Worm (Caenorhabditis elegans) whole organism, mixed stage, embryonic: ENCODE data around the gene math-25.
A peak's percentile ranks its signal among the peaks of the same experiment; 100 is the strongest.
"Not testable (repeated sequence)": the region's sequence is repeated elsewhere in the genome, so short reads cannot be mapped to it uniquely, and the experiment has no call there.

ENCODE experiments used
- ceh-43 ChIP-seq: fragments of 200-800 bp; sonication (Bioruptor generic); optimal IDR thresholded peaks from 2 replicates; lab custom pipeline; 2018; ENCODE audit warnings: mild to moderate bottlenecking, missing genetic modification characterization, moderate library complexity, missing compliant biosample characterization
- ces-1 ChIP-seq: fragments of 150-350 bp; optimal IDR thresholded peaks from 2 replicates; lab custom pipeline; 2014; ENCODE audit warnings: missing biosample characterization, missing genetic modification reagents, missing genetic modification characterization
- cnd-1 ChIP-seq: fragments of 200-800 bp; sonication (Bioruptor generic); optimal IDR thresholded peaks from 2 replicates; lab custom pipeline; 2018; ENCODE audit warnings: mild to moderate bottlenecking, missing genetic modification characterization, missing compliant biosample characterization
- elt-1 ChIP-seq: sonication (generic microtip); optimal IDR thresholded peaks from 2 replicates; lab custom pipeline; 2017; ENCODE audit warnings: missing genetic modification characterization, mild to moderate bottlenecking, missing compliant biosample characterization, antibody characterized with exemption, moderate library complexity, borderline replicate concordance; ENCODE audit not compliant: insufficient read depth
- elt-3 ChIP-seq: fragments of 150-350 bp; optimal IDR thresholded peaks from 2 replicates; lab custom pipeline; 2014; ENCODE audit warnings: missing biosample characterization, missing genetic modification characterization
- flh-1 ChIP-seq: fragments of 200-800 bp; sonication (Bioruptor generic); optimal IDR thresholded peaks from 2 replicates; lab custom pipeline; 2018; ENCODE audit warnings: mild to moderate bottlenecking, missing genetic modification characterization, moderate library complexity, missing compliant biosample characterization
- ham-2 ChIP-seq: fragments of 200-800 bp; sonication (Bioruptor generic); optimal IDR thresholded peaks from 2 replicates; lab custom pipeline; 2018; ENCODE audit warnings: mild to moderate bottlenecking, missing genetic modification characterization, missing compliant biosample characterization
- hlh-1 ChIP-seq: fragments of 150-350 bp; optimal IDR thresholded peaks from 2 replicates; lab custom pipeline; 2014; ENCODE audit warnings: missing biosample characterization, missing genetic modification reagents, missing genetic modification characterization
- lin-13 ChIP-seq: fragments of 150-350 bp; optimal IDR thresholded peaks from 2 replicates; lab custom pipeline; 2014; ENCODE audit warnings: missing biosample characterization, missing genetic modification characterization
- lsy-2 ChIP-seq: fragments of 150-350 bp; optimal IDR thresholded peaks from 2 replicates; lab custom pipeline; 2014; ENCODE audit warnings: missing biosample characterization, missing genetic modification characterization
- mab-5 ChIP-seq: fragments of 150-350 bp; optimal IDR thresholded peaks from 2 replicates; lab custom pipeline; 2014; ENCODE audit warnings: missing biosample characterization, missing genetic modification characterization
- mep-1 ChIP-seq: fragments of 150-350 bp; optimal IDR thresholded peaks from 2 replicates; lab custom pipeline; 2017; ENCODE audit warnings: missing biosample characterization, missing genetic modification reagents, missing genetic modification characterization, inconsistent platforms
- mls-2 ChIP-seq: sonication (generic microtip); optimal IDR thresholded peaks from 2 replicates; lab custom pipeline; 2016; ENCODE audit warnings: mild to moderate bottlenecking, missing genetic modification characterization, moderate library complexity, missing compliant biosample characterization
- nhr-12 ChIP-seq: fragments of 150-350 bp; optimal IDR thresholded peaks from 2 replicates; lab custom pipeline; 2014; ENCODE audit warnings: missing biosample characterization, missing genetic modification characterization
- nhr-237 ChIP-seq: fragments of 150-350 bp; optimal IDR thresholded peaks from 2 replicates; lab custom pipeline; 2014; ENCODE audit warnings: missing biosample characterization, missing genetic modification characterization
- nhr-28 ChIP-seq: fragments of 150-350 bp; optimal IDR thresholded peaks from 2 replicates; lab custom pipeline; 2014; ENCODE audit warnings: missing biosample characterization, missing genetic modification characterization
- nhr-76 ChIP-seq: sonication (generic microtip); optimal IDR thresholded peaks from 2 replicates; lab custom pipeline; 2017; ENCODE audit warnings: missing biosample characterization, missing genetic modification characterization
- pha-4 ChIP-seq: fragments of 150-350 bp; optimal IDR thresholded peaks from 2 replicates; lab custom pipeline; 2018; ENCODE audit warnings: missing biosample characterization, missing genetic modification reagents, missing genetic modification characterization
- sem-2 ChIP-seq: fragments of 200-800 bp; sonication (Bioruptor generic); optimal IDR thresholded peaks from 2 replicates; lab custom pipeline; 2018; ENCODE audit warnings: mild to moderate bottlenecking, missing genetic modification characterization, missing compliant biosample characterization
- sptf-1 ChIP-seq: sonication (generic microtip); optimal IDR thresholded peaks from 2 replicates; lab custom pipeline; 2017; ENCODE audit warnings: mild to moderate bottlenecking, missing genetic modification characterization, moderate library complexity, missing compliant biosample characterization
- tbx-8 ChIP-seq: fragments of 200-800 bp; sonication (Bioruptor generic); optimal IDR thresholded peaks from 2 replicates; lab custom pipeline; 2018; ENCODE audit warnings: mild to moderate bottlenecking, missing genetic modification characterization, moderate library complexity, missing compliant biosample characterization
- unc-120 ChIP-seq: sonication (generic microtip); optimal IDR thresholded peaks from 2 replicates; lab custom pipeline; 2017; ENCODE audit warnings: missing genetic modification characterization, missing compliant biosample characterization; ENCODE audit not compliant: poor library complexity, severe bottlenecking
- unc-39 ChIP-seq: fragments of 150-350 bp; optimal IDR thresholded peaks from 2 replicates; lab custom pipeline; 2014; ENCODE audit warnings: missing biosample characterization, missing genetic modification characterization
- unc-62 ChIP-seq: fragments of 150-350 bp; optimal IDR thresholded peaks from 2 replicates; lab custom pipeline; 2014; ENCODE audit warnings: missing biosample characterization, missing genetic modification reagents, missing genetic modification characterization
- zip-8 ChIP-seq: fragments of 150-350 bp; optimal IDR thresholded peaks from 2 replicates; lab custom pipeline; 2014; ENCODE audit warnings: missing biosample characterization, missing genetic modification characterization
- ztf-11 ChIP-seq: fragments of 150-350 bp; optimal IDR thresholded peaks from 2 replicates; lab custom pipeline; 2014; ENCODE audit warnings: missing biosample characterization, missing genetic modification characterization

Gene math-25

DNA sequence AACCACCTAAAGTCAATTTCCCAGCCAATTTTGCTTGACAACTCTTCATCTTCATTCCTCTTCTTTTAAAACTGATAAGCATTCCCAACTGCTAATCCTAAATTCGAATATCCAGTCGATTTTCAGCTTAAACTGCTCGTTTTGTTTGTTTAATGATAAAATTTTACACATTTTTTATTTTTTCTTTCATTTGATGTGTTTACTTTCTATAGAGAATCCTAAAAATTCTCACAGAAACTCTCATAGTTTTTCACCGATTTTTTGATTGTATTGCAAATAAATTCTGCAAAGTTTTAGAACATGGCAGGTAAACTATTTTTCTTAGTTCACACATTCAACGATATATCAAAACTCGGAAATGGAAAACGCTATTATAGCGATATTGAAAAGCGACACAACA lies at the start of gene math-25:
math-25 (plus strand) TSS at position 301 of the 400 bp plus-strand sequence.
- TF ChIP-seq tbx-8 (GFP tag; lab: Kevin White, UChicago) (no peak), unc-62 (GFP tag; lab: Kevin White, UChicago) (no peak), zip-8 (tag; lab: Kevin White, UChicago) (no peak), ces-1 (no peak)

DNA sequence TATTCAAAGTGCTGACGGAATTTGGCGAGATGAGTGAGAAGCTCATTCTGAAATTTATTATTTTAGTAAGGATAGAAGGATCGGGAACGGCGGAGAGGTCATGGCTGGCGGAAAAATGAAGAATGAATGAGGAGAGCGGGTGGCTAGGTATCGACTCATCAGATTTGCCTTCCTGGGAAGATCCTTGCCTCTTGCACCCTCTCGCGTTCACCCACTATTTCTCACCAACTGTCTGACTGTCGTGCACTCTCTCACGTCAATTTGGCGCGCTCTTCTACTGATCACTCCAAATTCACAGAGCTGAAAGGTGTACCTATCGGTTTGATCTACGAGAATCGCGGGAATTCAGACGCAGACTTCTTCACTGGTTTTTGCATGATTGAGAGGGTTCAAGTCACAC lies 47.8 kb upstream of the math-25 start, which contains the start of gene fbxb-97:
fbxb-97 (minus strand) TSS at position 53 of the 400 bp plus-strand sequence.
- TF ChIP-seq unc-120 (tag; lab: Kevin White, UChicago): peak; percentile 51
- TF ChIP-seq zip-8 (tag; lab: Kevin White, UChicago): no peak

ce11 chrII:1850299-1850698 lies 45.6 kb upstream of the math-25 start, which contains the start of gene fbxb-96:
fbxb-96 (minus strand) TSS chrII:1850399.
- TF ChIP-seq mep-1 (tag; lab: Kevin White, UChicago) (no peak), pha-4 (tag; lab: Kevin White, UChicago) (no peak), nhr-76 (tag; lab: Kevin White, UChicago) (no peak), sem-2 (GFP tag; lab: Kevin White, UChicago) (no peak), unc-120 (tag; lab: Kevin White, UChicago) (no peak), elt-1 (tag; lab: Kevin White, UChicago) (no peak), unc-62 (GFP tag; lab: Kevin White, UChicago) (no peak), ztf-11 (no peak), lin-13 (tag; lab: Kevin White, UChicago) (no peak), nhr-28 (tag; lab: Kevin White, UChicago) (no peak), sptf-1 (tag; lab: Kevin White, UChicago) (no peak), mls-2 (tag; lab: Kevin White, UChicago) (no peak)

ce11 chrII:1850840-1851294 lies 45.0 kb upstream of the math-25 start, which contains the start of gene C52E2.3:
C52E2.3 (plus strand) TSS chrII:1851244.
- TF ChIP-seq elt-1 (tag; lab: Kevin White, UChicago) (peak; percentile 62), elt-3 (tag; lab: Kevin White, UChicago) (peak; percentile 85), hlh-1 (tag; lab: Kevin White, UChicago) (no peak)

DNA sequence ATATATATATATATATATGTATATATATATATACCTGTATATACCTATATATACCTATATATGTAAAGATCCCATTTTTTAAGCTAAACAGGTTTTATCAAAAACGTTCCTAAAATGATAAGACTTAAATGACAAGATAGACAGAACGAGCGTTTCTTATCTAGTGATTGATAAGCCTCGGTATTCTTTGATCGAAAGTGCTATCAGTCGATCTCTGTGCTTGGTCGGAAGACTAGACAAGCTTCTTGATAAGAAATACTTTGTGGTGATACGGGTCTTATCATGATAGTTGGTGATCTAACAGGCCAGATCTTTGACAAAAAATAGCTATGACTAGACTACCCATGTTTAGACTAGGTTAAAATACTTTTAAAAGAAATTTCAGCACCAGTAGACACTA lies 44.1 kb upstream of the math-25 start:
- no peak for TF ChIP-seq nhr-237 (tag; lab: Kevin White, UChicago)
- TF ChIP-seq unc-120 (tag; lab: Kevin White, UChicago): no peak
- no peak for TF ChIP-seq nhr-76 (tag; lab: Kevin White, UChicago)

- TF ChIP-seq mls-2 (tag; lab: Kevin White, UChicago) (no peak), unc-62 (GFP tag; lab: Kevin White, UChicago) (no peak), lin-13 (tag; lab: Kevin White, UChicago) (no peak), unc-120 (tag; lab: Kevin White, UChicago) (no peak), unc-39 (tag; lab: Kevin White, UChicago) (no peak), mab-5 (tag; lab: Kevin White, UChicago) (no peak), ham-2 (GFP tag; lab: Kevin White, UChicago) (no peak), cnd-1 (no peak), ceh-43 (GFP tag; lab: Kevin White, UChicago) (no peak), mep-1 (tag; lab: Kevin White, UChicago) (no peak), flh-1 (no peak), nhr-12 (no peak)
Observed at ce11 chrII:1852503-1852902, 43.4 kb upstream of the math-25 start, which contains the start of gene C52E2.2. C52E2.2 (plus strand) TSS chrII:1852803.

- not testable (repeated sequence) for TF ChIP-seq lsy-2 (tag; lab: Kevin White, UChicago); unc-62 (GFP tag; lab: Kevin White, UChicago); lin-13 (tag; lab: Kevin White, UChicago)
Observed at ce11 chrII:1854094-1854493, 41.8 kb upstream of the math-25 start, which contains the start of gene fbxb-95. fbxb-95 (plus strand) TSS chrII:1854394.
